Worm (Caenorhabditis elegans): ENCODE measurements around the gene msp-40.
"Not testable (repeated sequence)": the region's sequence is repeated elsewhere in the genome, so short reads cannot be mapped to it uniquely, and the experiment has no call there.

msp-40 gene

DNA sequence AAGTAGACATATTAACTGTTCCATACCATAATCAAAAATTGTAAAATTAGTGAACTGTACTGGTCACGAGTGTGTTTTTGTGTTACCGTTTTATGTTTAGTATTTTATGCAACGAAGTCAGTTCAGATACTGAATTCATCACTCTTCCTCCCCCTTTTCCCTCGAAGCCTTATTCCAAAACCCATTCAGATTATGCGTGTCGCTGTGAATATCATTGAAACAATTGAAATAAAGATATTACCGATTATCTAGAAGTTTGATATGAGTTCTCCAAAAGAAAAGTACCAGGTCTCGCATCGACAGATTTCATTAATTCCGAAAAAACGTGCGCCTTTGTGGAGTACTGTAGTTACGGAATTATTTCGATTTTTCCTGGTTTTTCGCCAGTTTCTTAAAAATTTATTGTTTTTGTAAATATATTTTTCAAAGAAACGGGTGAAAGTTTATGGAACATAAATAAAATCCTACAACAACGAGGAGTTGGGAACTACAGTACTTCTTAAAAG lies 33.7 kb downstream of the msp-40 start:
- TF ChIP-seq unc-62 (GFP tag; optimal IDR thresholded peaks at IDR 0.05), result no peak

DNA sequence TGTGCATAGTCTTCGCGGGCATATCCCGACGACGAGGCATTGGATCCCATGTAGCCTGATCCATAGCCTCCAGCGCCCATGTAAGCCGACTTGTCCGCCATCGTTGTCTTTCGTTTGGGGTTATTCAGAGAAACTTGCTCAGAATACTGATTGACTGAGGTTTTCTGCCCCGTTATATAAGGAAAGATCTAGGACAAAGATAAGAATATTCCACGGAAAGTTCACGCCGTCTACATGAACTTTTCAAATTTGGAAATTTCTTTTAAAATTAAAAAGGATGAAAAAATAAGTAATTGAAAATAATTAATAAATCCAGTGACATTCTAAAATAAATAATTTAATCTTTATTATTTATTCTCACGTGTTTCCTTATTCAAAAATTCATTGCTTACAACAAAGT lies 35.0 kb downstream of the msp-40 start, which contains the start of the genes nspd-5 and F11G11.4:
Gene nspd-5 (minus strand): TSS at position 101 of the 400 bp plus-strand sequence.
Gene F11G11.4 (plus strand): TSS at position 335 of the 400 bp plus-strand sequence.
- not testable (repeated sequence) for TF ChIP-seq unc-62 (GFP tag; optimal IDR thresholded peaks at IDR 0.05)

DNA sequence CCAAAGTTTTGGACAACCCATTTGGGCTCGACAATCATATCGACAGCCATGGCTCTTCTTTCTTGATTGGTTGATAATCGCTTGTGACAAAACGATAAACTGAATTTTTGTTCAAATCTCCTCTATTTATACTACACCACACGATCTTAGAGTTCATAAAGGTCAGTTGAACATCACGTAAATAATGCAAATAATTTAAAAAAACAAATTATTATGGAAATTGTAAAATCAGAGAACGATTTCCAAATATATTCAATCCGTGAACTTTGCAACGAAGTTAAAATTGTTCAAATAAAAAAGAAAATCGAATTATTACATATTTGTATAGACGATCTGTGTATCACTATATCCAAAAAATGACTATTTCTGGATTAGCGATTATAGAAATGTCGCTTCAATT lies 38.1 kb downstream of the msp-40 start, which contains the start of the genes mpst-4 and F11G11.14:
Gene mpst-4 (minus strand): TSS at position 101 of the 400 bp plus-strand sequence.
Gene F11G11.14 (plus strand): TSS at position 325 of the 400 bp plus-strand sequence.
- TF ChIP-seq unc-62 (GFP tag; optimal IDR thresholded peaks at IDR 0.05), result no peak

DNA sequence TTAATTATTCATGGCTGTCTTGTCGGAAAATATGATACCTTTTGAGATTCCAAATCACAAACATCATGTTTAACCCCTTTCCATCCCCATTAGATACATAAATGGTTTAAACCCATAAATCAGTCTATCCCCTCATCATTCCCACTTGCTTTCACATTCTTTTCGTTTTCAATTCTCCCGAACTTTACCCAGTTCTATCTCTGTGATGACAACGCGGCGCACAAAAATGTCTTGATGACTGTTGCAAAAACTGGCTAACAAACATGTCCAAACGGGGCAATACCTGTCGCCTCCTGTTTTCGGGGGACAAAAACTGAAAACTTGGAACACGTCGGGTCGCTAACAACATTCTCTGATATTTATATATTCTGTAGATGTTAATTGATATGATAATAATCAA lies 40.8 kb downstream of the msp-40 start:
- no peak for TF ChIP-seq unc-62 (GFP tag; optimal IDR thresholded peaks at IDR 0.05)

DNA sequence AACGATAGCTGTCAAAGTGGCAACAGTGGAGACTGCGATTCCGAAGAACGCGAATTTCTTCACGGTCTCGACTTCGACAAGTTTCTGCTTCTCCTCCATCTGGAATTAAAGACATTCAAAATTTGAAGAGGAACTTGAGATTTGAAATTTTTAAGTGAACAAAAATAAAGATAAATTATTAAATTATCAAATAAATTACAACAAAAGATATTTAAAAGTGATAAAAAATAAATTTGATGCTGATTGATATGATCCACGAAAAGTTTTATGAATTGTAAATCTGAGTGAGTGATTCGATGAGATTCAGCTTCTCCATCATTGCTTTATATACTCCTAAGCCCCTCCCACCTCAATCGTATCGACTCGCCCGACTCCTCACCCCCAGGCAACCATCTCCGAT lies 42.3 kb downstream of the msp-40 start, which contains the start of gene col-17:
Gene col-17 (minus strand): TSS at position 101 of the 400 bp plus-strand sequence.
- no peak for TF ChIP-seq unc-62 (GFP tag; optimal IDR thresholded peaks at IDR 0.05)

DNA sequence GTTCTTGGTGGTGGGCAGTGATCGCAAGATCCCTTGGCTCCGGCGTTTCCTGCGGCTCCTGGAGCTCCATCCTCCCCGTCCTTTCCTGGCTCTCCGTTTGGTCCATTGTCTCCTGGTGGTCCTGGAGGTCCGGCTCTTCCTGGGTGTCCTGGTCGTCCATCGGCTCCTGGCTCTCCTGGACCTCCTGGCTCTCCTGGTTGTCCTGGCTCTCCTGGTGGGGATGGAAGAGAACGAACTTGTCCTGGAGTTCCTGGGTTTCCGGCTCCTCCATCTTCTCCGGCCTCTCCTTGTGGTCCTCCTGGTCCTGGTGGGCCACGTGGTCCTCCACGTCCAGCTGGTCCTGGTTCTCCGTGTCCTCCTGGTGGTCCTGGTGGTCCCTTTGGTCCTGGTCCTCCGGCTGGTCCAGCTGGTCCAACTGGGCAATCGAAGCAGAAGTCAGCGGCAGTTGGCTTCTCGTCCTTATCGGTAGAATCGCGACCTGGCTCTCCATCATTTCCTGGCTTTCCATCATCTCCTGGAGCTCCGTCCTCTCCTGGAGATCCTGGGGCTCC lies 44.7 kb downstream of the msp-40 start:
- no peak for TF ChIP-seq unc-62 (GFP tag; optimal IDR thresholded peaks at IDR 0.05)

DNA sequence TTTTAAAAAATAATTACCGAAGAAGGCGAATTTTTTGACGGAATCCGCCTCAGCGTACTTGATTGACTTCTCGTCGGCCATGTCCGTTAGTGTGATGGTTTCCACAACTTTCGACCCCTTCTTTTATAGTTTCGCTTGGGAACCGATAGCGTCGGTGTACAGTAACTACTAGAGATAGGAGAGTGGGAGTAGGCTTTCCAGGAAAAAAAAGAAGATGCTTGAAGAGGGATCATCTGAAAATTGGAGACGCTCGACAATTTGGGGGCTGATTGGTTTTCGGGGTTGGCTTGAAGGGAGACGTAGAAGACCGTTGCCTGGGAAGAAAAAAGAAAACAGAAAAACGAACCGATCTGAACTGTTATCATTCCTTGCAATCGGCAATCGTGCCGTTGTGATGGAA lies 45.5 kb downstream of the msp-40 start, which contains the start of gene col-20:
Gene col-20 (minus strand): TSS at position 101 of the 400 bp plus-strand sequence.
- no peak for TF ChIP-seq unc-62 (GFP tag; optimal IDR thresholded peaks at IDR 0.05)

DNA sequence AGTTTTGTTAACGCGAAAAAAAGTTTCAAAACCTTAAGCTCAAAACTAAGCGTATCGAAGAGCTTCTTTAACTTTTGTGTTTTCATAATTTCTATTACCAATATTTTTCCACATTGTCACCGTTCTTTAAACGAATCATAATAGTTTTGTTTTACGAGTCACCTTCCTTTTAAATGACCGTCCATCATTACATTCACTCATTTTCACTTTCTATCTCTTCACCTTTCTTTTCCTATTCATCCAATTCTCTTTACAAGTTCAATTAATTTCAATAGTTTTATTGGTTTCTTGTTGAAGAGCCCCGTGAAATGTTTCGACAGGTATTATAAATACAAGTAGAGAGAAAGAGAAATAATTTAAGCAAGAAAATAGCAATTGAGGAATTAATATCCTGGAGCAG lies 46.6 kb downstream of the msp-40 start:
- TF ChIP-seq unc-62 (GFP tag; optimal IDR thresholded peaks at IDR 0.05), result no peak

DNA sequence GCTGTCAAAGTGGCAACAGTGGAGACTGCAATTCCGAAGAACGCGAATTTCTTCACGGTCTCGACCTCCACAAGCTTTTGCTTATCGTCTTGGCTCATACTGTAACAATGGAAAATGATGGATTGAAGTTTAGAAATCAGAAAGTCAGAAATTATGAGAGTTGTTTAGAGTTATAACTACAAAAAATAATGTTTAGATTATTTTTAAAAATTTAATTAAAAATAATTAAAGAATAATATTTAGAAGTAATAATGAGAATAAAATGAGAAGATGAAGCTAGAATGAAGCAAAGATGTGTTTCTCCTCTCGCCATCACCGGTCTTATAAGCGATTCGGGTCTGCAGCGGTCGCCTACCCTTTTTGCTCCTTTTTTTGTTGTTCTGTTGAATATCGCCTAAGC lies 47.8 kb downstream of the msp-40 start, which contains the start of gene col-73:
Gene col-73 (minus strand): TSS at position 101 of the 400 bp plus-strand sequence.
- no peak for TF ChIP-seq unc-62 (GFP tag; optimal IDR thresholded peaks at IDR 0.05)

DNA sequence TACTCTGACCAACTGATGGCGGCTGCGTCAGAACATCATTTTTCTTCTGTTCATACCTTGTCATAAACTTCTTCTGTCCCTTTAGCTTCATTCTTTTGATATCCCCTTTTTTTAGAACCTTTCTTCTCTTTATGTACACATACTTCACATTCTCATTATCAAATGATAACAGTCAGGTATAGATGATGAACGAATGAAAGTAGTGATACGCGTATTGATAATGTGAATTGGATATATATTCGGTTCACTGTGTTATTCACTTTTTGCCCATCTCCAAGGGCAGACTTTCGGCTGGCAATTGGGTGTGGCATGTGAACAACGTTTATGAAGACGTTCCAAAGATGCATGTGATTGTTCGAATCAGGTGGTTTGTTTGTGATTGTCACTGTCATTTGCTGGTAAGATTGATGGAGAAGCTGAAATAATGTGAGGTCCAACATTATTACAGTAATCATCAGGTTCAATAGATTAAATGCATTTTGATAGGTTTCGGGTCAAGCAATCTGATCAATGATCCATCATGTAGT lies 49.2 kb downstream of the msp-40 start, which contains the start of gene F11G11.15:
Gene F11G11.15 (plus strand): TSS at position 511 of the 527 bp plus-strand sequence.
- TF ChIP-seq unc-62 (GFP tag; optimal IDR thresholded peaks at IDR 0.05), result no peak

Data from whole organism, dauer.